Fruit fly (Drosophila melanogaster) Kc167 (cell line): Measurements from ENCODE around the gene MED31.

ENCODE experiments used
- insv ChIP-seq: fragments of >200 bp; optimal IDR thresholded peaks from 3 replicates; lab custom pipeline; 2018; ENCODE audit warnings: missing external identifiers
- psq ChIP-seq: fragments of >200 bp; optimal IDR thresholded peaks from 2 replicates; lab custom pipeline; 2017; ENCODE audit warnings: missing external identifiers
- ttk ChIP-seq: sonication (Bioruptor generic); optimal IDR thresholded peaks from 2 replicates; lab custom pipeline; 2017; ENCODE audit warnings: missing external identifiers

- TF ChIP-seq insv (lab: Kevin White, UChicago) (no peak), psq (no peak), ttk (lab: Kevin White, UChicago) (no peak)
These were observed 549 bp upstream of the MED31 start for dm6 chr3R:4641254-4641573.
